Fruit fly (Drosophila melanogaster): ENCODE measurements around the gene CG46339.

The CG46339 gene

DNA sequence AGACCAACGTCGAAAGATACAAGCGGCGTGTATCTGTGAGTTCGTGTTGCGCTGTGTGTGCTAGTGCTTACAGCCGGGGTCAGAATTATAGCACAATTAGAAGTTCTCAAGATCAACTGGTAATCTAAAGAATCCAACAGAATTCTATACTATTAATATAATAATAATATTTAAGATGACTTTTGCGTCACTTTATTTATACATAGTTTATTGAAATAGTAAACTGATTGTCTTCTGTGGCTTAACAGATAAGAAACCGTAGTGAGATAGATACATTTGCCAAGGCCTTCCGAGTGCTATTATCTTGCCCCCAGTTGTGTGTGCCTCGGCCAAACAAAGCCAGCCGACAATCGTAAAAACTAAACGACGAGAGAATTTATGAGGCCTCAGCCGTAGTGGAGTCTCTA is 29.3 kb upstream of the CG46339 start (continued):
- peak; percentile 78 for TF ChIP-seq CG7556 (GFP tag; optimal IDR thresholded peaks at IDR 0.05)
- no peak for TF ChIP-seq Trl (optimal IDR thresholded peaks at IDR 0.05)
- TF ChIP-seq Trl (GFP tag; optimal IDR thresholded peaks at IDR 0.05) = no peak
- peak; percentile 49 for TF ChIP-seq cwo (GFP tag; optimal IDR thresholded peaks at IDR 0.05)
- TF ChIP-seq CG8765 (GFP tag; IDR thresholded peaks at IDR 0.05) = peak; percentile 74
- TF ChIP-seq CG1602 (GFP tag; optimal IDR thresholded peaks at IDR 0.05) = peak; percentile 41
- TF ChIP-seq kni (GFP tag; optimal IDR thresholded peaks at IDR 0.05) = peak; percentile 6
- no peak for TF ChIP-seq Lpt (GFP tag; optimal IDR thresholded peaks at IDR 0.05)
- TF ChIP-seq CG12659 (GFP tag; optimal IDR thresholded peaks at IDR 0.05) = peak; percentile 46
- TF ChIP-seq CG10654 (GFP tag; optimal IDR thresholded peaks at IDR 0.05) = peak; percentile 18
- TF ChIP-seq CG11085 (GFP tag; IDR thresholded peaks at IDR 0.05) = no peak
- TF ChIP-seq CG2889 (GFP tag; IDR thresholded peaks at IDR 0.05) = 0 out of 3 replicates have a peak, but pooled peaks have one; percentile 32
- peak; percentile 74 for TF ChIP-seq Deaf1 (tag; optimal IDR thresholded peaks at IDR 0.05)
- TF ChIP-seq peb (GFP tag; IDR thresholded peaks at IDR 0.05) = peak; percentile 22; the same call in 1 of the 2 replicates
- peak; percentile 57 for TF ChIP-seq onecut (GFP tag; IDR thresholded peaks at IDR 0.05)
- peak; percentile 11 for TF ChIP-seq tup (GFP tag; optimal IDR thresholded peaks at IDR 0.05)
- peak; percentile 32 for TF ChIP-seq CG6683 (GFP tag; optimal IDR thresholded peaks at IDR 0.05)
- peak; percentile 12 for TF ChIP-seq CG15514 (GFP tag; optimal IDR thresholded peaks at IDR 0.05)
- peak; percentile 43 for TF ChIP-seq CG14441 (GFP tag; IDR thresholded peaks at IDR 0.05)
- TF ChIP-seq CG34376 (GFP tag; optimal IDR thresholded peaks at IDR 0.05) = no peak
- no peak for TF ChIP-seq Tbp (GFP tag; optimal IDR thresholded peaks at IDR 0.05)
- TF ChIP-seq stc (GFP tag; IDR thresholded peaks at IDR 0.05) = peak; percentile 68
- TF ChIP-seq hbn (GFP tag; IDR thresholded peaks at IDR 0.05; ENCODE audit: partially characterized antibody) = no peak
- no peak; the same call in 1 of the 2 replicates for TF ChIP-seq CG32532 (GFP tag; IDR thresholded peaks at IDR 0.05)
- TF ChIP-seq CG33557 (GFP tag; optimal IDR thresholded peaks at IDR 0.05) = peak; percentile 84
- TF ChIP-seq Mes4 (GFP tag; optimal IDR thresholded peaks at IDR 0.05) = no peak
- TF ChIP-seq Ets65A (GFP tag) = peak; percentile 21
- TF ChIP-seq prd (optimal IDR thresholded peaks at IDR 0.05) = no peak
- peak; percentile 83 for TF ChIP-seq prd (GFP tag; IDR thresholded peaks at IDR 0.05)
- TF ChIP-seq ken (GFP tag; IDR thresholded peaks at IDR 0.05) = no peak
- TF ChIP-seq BtbVII (GFP tag; optimal IDR thresholded peaks at IDR 0.05) = peak; percentile 55
- no peak for TF ChIP-seq CG43689 (GFP tag; IDR thresholded peaks at IDR 0.05)
- peak; percentile 55 for TF ChIP-seq CG14667 (GFP tag; IDR thresholded peaks at IDR 0.05)
- TF ChIP-seq dm (GFP tag; optimal IDR thresholded peaks at IDR 0.05) = no peak
- peak; percentile 55 for TF ChIP-seq CG4328 (GFP tag; optimal IDR thresholded peaks at IDR 0.05)
- TF ChIP-seq CG1024 (GFP tag; IDR thresholded peaks at IDR 0.05) = 0 out of 2 replicates have a peak, but pooled peaks have one; percentile 22
- TF ChIP-seq Usf (GFP tag; optimal IDR thresholded peaks at IDR 0.05) = peak; percentile 46
- TF ChIP-seq Rx (GFP tag; IDR thresholded peaks at IDR 0.05) = no peak; the same call in 1 of the 2 replicates
- peak; percentile 34; the same call in 1 of the 2 replicates for TF ChIP-seq esg (GFP tag; conservative IDR thresholded peaks at IDR 0.05)
- no peak for TF ChIP-seq CG12744 (GFP tag; optimal IDR thresholded peaks at IDR 0.05)
- no peak for TF ChIP-seq Bgb (GFP tag; IDR thresholded peaks at IDR 0.05; ENCODE audit: partially characterized antibody)
- TF ChIP-seq usp (GFP tag; optimal IDR thresholded peaks at IDR 0.05) = no peak
- TF ChIP-seq CG30020 (tag; optimal IDR thresholded peaks at IDR 0.05) = peak; percentile 31
- no peak for TF ChIP-seq CG16813 (GFP tag; IDR thresholded peaks at IDR 0.05; ENCODE audit: partially characterized antibody)
- TF ChIP-seq gcm2 (GFP tag; optimal IDR thresholded peaks at IDR 0.05) = no peak
- TF ChIP-seq crol (GFP tag; IDR thresholded peaks at IDR 0.05) = no peak
- peak; percentile 42 for TF ChIP-seq CG4707 (GFP tag; optimal IDR thresholded peaks at IDR 0.05)
- no peak for TF ChIP-seq CHES-1-like (GFP tag; optimal IDR thresholded peaks at IDR 0.05)
- TF ChIP-seq tio (GFP tag; optimal IDR thresholded peaks at IDR 0.05) = peak; percentile 66
- no peak for TF ChIP-seq pb (GFP tag; optimal IDR thresholded peaks at IDR 0.05)
- no peak for TF ChIP-seq Sin3A (optimal IDR thresholded peaks at IDR 0.05)
- peak; percentile 24 for TF ChIP-seq CG10431 (GFP tag; optimal IDR thresholded peaks at IDR 0.05)
- TF ChIP-seq CG9817 (tag; optimal IDR thresholded peaks at IDR 0.05) = peak; percentile 52
